Fruit fly (Drosophila melanogaster) whole organism, embryonic: ENCODE data around the gene CG31287.
A peak's percentile ranks its signal among the peaks of the same experiment; 100 is the strongest.

Experiments
- Asciz ChIP-seq: fragments of 200-800 bp; sonication (Bioruptor generic); optimal IDR thresholded peaks from 2 replicates; lab custom pipeline; 2017; ENCODE audit warnings: missing biosample characterization, mild to moderate bottlenecking, missing genetic modification characterization, missing genetic modification reagents
- Bdp1 ChIP-seq: fragments of 200-800 bp; sonication (Bioruptor generic); optimal IDR thresholded peaks from 3 replicates; lab custom pipeline; 2016; ENCODE audit warnings: missing biosample characterization, missing genetic modification characterization
- BtbVII ChIP-seq: fragments of 200-800 bp; sonication (Bioruptor generic); optimal IDR thresholded peaks from 3 replicates; lab custom pipeline; 2017; ENCODE audit warnings: missing biosample characterization, mild to moderate bottlenecking, missing genetic modification characterization
- CG10543 ChIP-seq: fragments of 200-800 bp; sonication (Bioruptor generic); optimal IDR thresholded peaks from 3 replicates; lab custom pipeline; 2017; ENCODE audit warnings: missing biosample characterization, mild to moderate bottlenecking, missing genetic modification characterization, moderate library complexity
- CG11456 ChIP-seq: fragments of 200-800 bp; sonication (Bioruptor generic); IDR thresholded peaks from 3 replicates; pipeline ENCODE4 v1.3.6; 2022; ENCODE audit warnings: missing biosample characterization, missing genetic modification characterization
- CG11504 ChIP-seq: fragments of 200-800 bp; sonication (Bioruptor generic); optimal IDR thresholded peaks from 3 replicates; lab custom pipeline; 2019; ENCODE audit warnings: missing biosample characterization, mild to moderate bottlenecking, missing genetic modification characterization, moderate library complexity
- CG11695 ChIP-seq: fragments of 200-800 bp; sonication (Bioruptor generic); IDR thresholded peaks from 3 replicates; pipeline ENCODE4 v1.3.6; 2022; ENCODE audit warnings: missing biosample characterization, missing genetic modification characterization
- CG12744 ChIP-seq: fragments of 200-800 bp; sonication (Bioruptor generic); optimal IDR thresholded peaks from 2 replicates; lab custom pipeline; 2016; ENCODE audit warnings: missing biosample characterization, missing genetic modification characterization
- CG13624 ChIP-seq: fragments of 200-800 bp; sonication (Bioruptor generic); optimal IDR thresholded peaks from 2 replicates; lab custom pipeline; 2016; ENCODE audit warnings: missing biosample characterization, missing genetic modification characterization
- CG13894 ChIP-seq: fragments of 200-800 bp; sonication (Bioruptor generic); optimal IDR thresholded peaks from 3 replicates; lab custom pipeline; 2018; ENCODE audit warnings: missing biosample characterization, mild to moderate bottlenecking, missing genetic modification characterization, moderate library complexity
- CG17912 ChIP-seq: fragments of 200-800 bp; sonication (Bioruptor generic); optimal IDR thresholded peaks from 2 replicates; lab custom pipeline; 2018; ENCODE audit warnings: missing biosample characterization, mild to moderate bottlenecking, missing genetic modification characterization
- CG18599 ChIP-seq: fragments of 200-800 bp; sonication (Bioruptor generic); optimal IDR thresholded peaks from 3 replicates; lab custom pipeline; 2017; ENCODE audit warnings: missing biosample characterization, missing genetic modification characterization, mild to moderate bottlenecking, moderate library complexity, missing genetic modification reagents
- CG2120 ChIP-seq: fragments of 200-800 bp; sonication (Bioruptor generic); optimal IDR thresholded peaks from 3 replicates; lab custom pipeline; 2016; ENCODE audit warnings: missing biosample characterization, missing genetic modification characterization
- CG32532 ChIP-seq: fragments of 200-800 bp; sonication (Bioruptor generic); IDR thresholded peaks from 2 replicates; pipeline ENCODE4 v1.3.6; 2022; ENCODE audit warnings: missing biosample characterization, missing genetic modification characterization
- CG5180 ChIP-seq: fragments of 200-800 bp; sonication (Bioruptor generic); optimal IDR thresholded peaks from 3 replicates; lab custom pipeline; 2017; ENCODE audit warnings: missing biosample characterization, missing genetic modification characterization, mild to moderate bottlenecking, moderate library complexity, missing genetic modification reagents
- CG7928 ChIP-seq: fragments of 200-800 bp; sonication (Bioruptor generic); optimal IDR thresholded peaks from 2 replicates; lab custom pipeline; 2017; ENCODE audit warnings: missing biosample characterization, mild to moderate bottlenecking, missing genetic modification characterization
- CG8290 ChIP-seq, 3 experiments: fragments of 200-800 bp; sonication (Bioruptor generic); optimal IDR thresholded peaks; 2 replicates each; lab custom pipeline; 2016 to 2019; ENCODE audit warnings: missing biosample characterization in 3 of 3, missing genetic modification characterization in 3 of 3, mild to moderate bottlenecking in 2 of 3, moderate library complexity in 1 of 3
- CG8388 ChIP-seq: fragments of 200-800 bp; sonication (Bioruptor generic); optimal IDR thresholded peaks from 2 replicates; lab custom pipeline; 2019; ENCODE audit warnings: missing biosample characterization, mild to moderate bottlenecking, missing genetic modification characterization, moderate library complexity
- CG8765 ChIP-seq: fragments of 200-800 bp; sonication (Bioruptor generic); IDR thresholded peaks from 2 replicates; pipeline ENCODE4 v1.3.6; 2022; ENCODE audit warnings: missing biosample characterization, missing genetic modification characterization
- CG9727 ChIP-seq: fragments of 200-800 bp; sonication (Bioruptor generic); optimal IDR thresholded peaks from 3 replicates; lab custom pipeline; 2017; ENCODE audit warnings: missing biosample characterization, mild to moderate bottlenecking, missing genetic modification characterization
- Camta ChIP-seq: fragments of 200-800 bp; sonication (Bioruptor generic); optimal IDR thresholded peaks from 2 replicates; lab custom pipeline; 2016; ENCODE audit warnings: missing biosample characterization, missing genetic modification characterization
- Dad ChIP-seq: fragments of 200-800 bp; sonication (Bioruptor generic); optimal IDR thresholded peaks from 3 replicates; lab custom pipeline; 2016; ENCODE audit warnings: missing biosample characterization, missing genetic modification characterization
- Deaf1 ChIP-seq: fragments of 200-800 bp; optimal IDR thresholded peaks from 3 replicates; lab custom pipeline; 2019; ENCODE audit warnings: missing biosample characterization, mild to moderate bottlenecking, missing genetic modification characterization, moderate library complexity
- E2f1 ChIP-seq: fragments of 200-800 bp; sonication (Bioruptor generic); IDR thresholded peaks from 2 replicates; pipeline ENCODE4 v1.3.6; 2022; ENCODE audit warnings: missing biosample characterization, missing genetic modification characterization
- GATAe ChIP-seq: fragments of 200-800 bp; sonication (Bioruptor generic); conservative IDR thresholded peaks from 2 replicates; pipeline ENCODE4 v1.3.6; 2022; ENCODE audit warnings: missing biosample characterization, missing genetic modification characterization
- HmgD ChIP-seq: fragments of 200-800 bp; sonication (Bioruptor generic); optimal IDR thresholded peaks from 3 replicates; lab custom pipeline; 2016; ENCODE audit warnings: missing biosample characterization, missing genetic modification characterization
- Hr78 ChIP-seq, 2 experiments: fragments of 200-800 bp in 1 of 2; fragments of >200 bp in 1 of 2; sonication (Bioruptor generic) in 1 of 2; optimal IDR thresholded peaks; 2 replicates each; lab custom pipeline; 2017 to 2019; ENCODE audit warnings: missing biosample characterization in 2 of 2, missing genetic modification characterization in 2 of 2, mild to moderate bottlenecking in 1 of 2, moderate library complexity in 1 of 2
- Jarid2 ChIP-seq: fragments of 200-800 bp; sonication (Bioruptor generic); optimal IDR thresholded peaks from 3 replicates; lab custom pipeline; 2017; ENCODE audit warnings: mild to moderate bottlenecking, missing biosample characterization, missing genetic modification reagents, missing genetic modification characterization
- Lpt ChIP-seq: fragments of >200 bp; optimal IDR thresholded peaks from 2 replicates; lab custom pipeline; 2018; ENCODE audit warnings: missing biosample characterization, missing genetic modification characterization
- Ssrp ChIP-seq: fragments of 200-800 bp; sonication (Bioruptor generic); optimal IDR thresholded peaks from 2 replicates; lab custom pipeline; 2018; ENCODE audit warnings: missing biosample characterization, mild to moderate bottlenecking, missing genetic modification characterization, moderate library complexity
- az2 ChIP-seq: fragments of 200-800 bp; sonication (Bioruptor generic); optimal IDR thresholded peaks from 3 replicates; lab custom pipeline; 2016; ENCODE audit warnings: missing biosample characterization, missing genetic modification characterization
- bab2 ChIP-seq: fragments of 200-800 bp; sonication (Bioruptor generic); optimal IDR thresholded peaks from 2 replicates; lab custom pipeline; 2016; ENCODE audit warnings: missing biosample characterization, missing genetic modification characterization
- croc ChIP-seq: fragments of 200-800 bp; sonication (Bioruptor generic); conservative IDR thresholded peaks from 3 replicates; pipeline ENCODE4 v1.3.6; 2022; ENCODE audit warnings: missing biosample characterization, missing genetic modification characterization
- crol ChIP-seq: fragments of 200-800 bp; sonication (Bioruptor generic); IDR thresholded peaks from 2 replicates; pipeline ENCODE4 v1.3.6; 2022; ENCODE audit warnings: missing biosample characterization, missing genetic modification characterization
- exex ChIP-seq: fragments of 200-800 bp; sonication (Bioruptor generic); optimal IDR thresholded peaks from 4 replicates; lab custom pipeline; 2018; ENCODE audit warnings: missing biosample characterization, mild to moderate bottlenecking, missing genetic modification characterization, moderate library complexity
- jumu ChIP-seq: fragments of 200-800 bp; sonication (Bioruptor generic); optimal IDR thresholded peaks from 3 replicates; lab custom pipeline; 2016; ENCODE audit warnings: missing biosample characterization, missing genetic modification characterization
- kni ChIP-seq: fragments of 200-800 bp; sonication (Bioruptor generic); optimal IDR thresholded peaks from 3 replicates; lab custom pipeline; 2017; ENCODE audit warnings: mild to moderate bottlenecking, missing biosample characterization, missing genetic modification reagents, missing genetic modification characterization
- lbe ChIP-seq: fragments of 200-800 bp; sonication (Bioruptor generic); optimal IDR thresholded peaks from 2 replicates; lab custom pipeline; 2016; ENCODE audit warnings: missing biosample characterization, mild to moderate bottlenecking, missing genetic modification characterization
- maf-S ChIP-seq: fragments of 200-800 bp; sonication (Bioruptor generic); optimal IDR thresholded peaks from 2 replicates; lab custom pipeline; 2016; ENCODE audit warnings: missing biosample characterization, missing genetic modification characterization
- nom ChIP-seq: fragments of 200-800 bp; sonication (Bioruptor generic); optimal IDR thresholded peaks from 2 replicates; lab custom pipeline; 2017; ENCODE audit warnings: missing biosample characterization, missing genetic modification characterization, mild to moderate bottlenecking, moderate library complexity, missing genetic modification reagents
- org-1 ChIP-seq: fragments of 200-800 bp; sonication (Bioruptor generic); optimal IDR thresholded peaks from 2 replicates; lab custom pipeline; 2017; ENCODE audit warnings: missing biosample characterization, missing genetic modification characterization
- pb ChIP-seq: fragments of 200-800 bp; sonication (Bioruptor generic); optimal IDR thresholded peaks from 3 replicates; lab custom pipeline; 2016; ENCODE audit warnings: missing biosample characterization, missing genetic modification characterization
- run ChIP-seq: fragments of 200-800 bp; sonication (Bioruptor generic); optimal IDR thresholded peaks from 3 replicates; lab custom pipeline; 2018; ENCODE audit warnings: missing biosample characterization, mild to moderate bottlenecking, missing genetic modification characterization
- slp2 ChIP-seq: fragments of 200-800 bp; sonication (Bioruptor generic); optimal IDR thresholded peaks from 2 replicates; lab custom pipeline; 2016; ENCODE audit warnings: missing biosample characterization, missing genetic modification characterization
- tap ChIP-seq: fragments of 200-800 bp; optimal IDR thresholded peaks from 3 replicates; lab custom pipeline; 2019; ENCODE audit warnings: missing biosample characterization, mild to moderate bottlenecking, missing genetic modification characterization, moderate library complexity
- trh ChIP-seq: fragments of 200-800 bp; sonication (Bioruptor generic); optimal IDR thresholded peaks from 2 replicates; lab custom pipeline; 2016; ENCODE audit warnings: missing biosample characterization, missing genetic modification characterization
- vfl ChIP-seq: fragments of 200-800 bp; sonication (Bioruptor generic); optimal IDR thresholded peaks from 2 replicates; lab custom pipeline; 2016; ENCODE audit warnings: missing biosample characterization, missing genetic modification characterization
- vvl ChIP-seq: fragments of 200-800 bp; sonication (Bioruptor generic); IDR thresholded peaks from 2 replicates; pipeline ENCODE4 v1.3.6; 2022; ENCODE audit warnings: missing biosample characterization, missing genetic modification characterization

Gene CG31287

dm6 chr3R:16239304-16239703 lies 36.1 kb downstream of the CG31287 start (continued):
- peak; percentile 93 for TF ChIP-seq CG5180 (GFP tag; lab: Kevin White, UChicago)
- no peak for TF ChIP-seq Lpt (GFP tag; lab: Kevin White, UChicago)
- TF ChIP-seq CG10543 (GFP tag; lab: Kevin White, UChicago), result peak; percentile 5

dm6 chr3R:16240478-16241101 lies 37.4 kb downstream of the CG31287 start:
- TF ChIP-seq BtbVII (GFP tag; lab: Kevin White, UChicago) (no peak), kni (GFP tag; lab: Kevin White, UChicago) (no peak), CG9727 (peak; percentile 7), CG11504 (no peak), croc (GFP tag; lab: Robert Waterston, UW) (no peak), CG8290 (GFP tag; optimal IDR thresholded peaks at IDR 0.05; lab: Kevin White, UChicago) (no peak), CG8290 (tag; optimal IDR thresholded peaks at IDR 0.05; lab: Kevin White, UChicago) (peak in 1 of 2 experiments; percentile 35), tap (tag; lab: Kevin White, UChicago) (no peak), trh (GFP tag; lab: Kevin White, UChicago) (no peak), vvl (GFP tag; lab: Robert Waterston, UW) (no peak), HmgD (GFP tag; lab: Kevin White, UChicago) (no peak), run (tag; lab: Kevin White, UChicago) (no peak), Deaf1 (no peak), CG13894 (tag; lab: Kevin White, UChicago) (peak; percentile 66), Camta (no peak), pb (no peak), Asciz (GFP tag; lab: Kevin White, UChicago) (no peak), Jarid2 (GFP tag; lab: Kevin White, UChicago) (no peak), CG11456 (GFP tag; lab: Robert Waterston, UW) (no peak), vfl (GFP tag; lab: Kevin White, UChicago) (peak; percentile 22), CG32532 (GFP tag; lab: Robert Waterston, UW) (no peak), slp2 (GFP tag; lab: Kevin White, UChicago) (no peak), Ssrp (tag; lab: Kevin White, UChicago) (peak; percentile 29), exex (tag; lab: Kevin White, UChicago) (no peak), nom (GFP tag; lab: Kevin White, UChicago) (peak; percentile 37), bab2 (GFP tag; lab: Kevin White, UChicago) (peak; percentile 19), CG17912 (no peak), maf-S (GFP tag; lab: Kevin White, UChicago) (no peak), lbe (GFP tag; lab: Kevin White, UChicago) (no peak), CG11695 (no peak), crol (GFP tag; lab: Robert Waterston, UW) (no peak), CG8388 (no peak), org-1 (GFP tag; lab: Kevin White, UChicago) (peak; percentile 29), CG18599 (GFP tag; lab: Kevin White, UChicago) (no peak), jumu (GFP tag; lab: Kevin White, UChicago) (peak; percentile 4), CG7928 (GFP tag; lab: Kevin White, UChicago) (no peak), Hr78 (GFP tag; optimal IDR thresholded peaks at IDR 0.05; lab: Kevin White, UChicago) (no peak), CG12744 (GFP tag; lab: Kevin White, UChicago) (no peak), Bdp1 (GFP tag; lab: Kevin White, UChicago) (peak; percentile 10), Dad (GFP tag; lab: Kevin White, UChicago) (no peak), CG8765 (GFP tag; lab: Robert Waterston, UW) (no peak), GATAe (GFP tag; lab: Robert Waterston, UW) (no peak), E2f1 (GFP tag; lab: Robert Waterston, UW) (no peak), az2 (no peak), CG13624 (GFP tag; lab: Kevin White, UChicago) (peak; percentile 18), CG2120 (GFP tag; lab: Kevin White, UChicago) (no peak)
